Fruit fly (Drosophila melanogaster): Measurements from ENCODE around the gene CG15515.
A peak's percentile ranks its signal among the peaks of the same experiment; 100 is the strongest.

The CG15515 gene

DNA sequence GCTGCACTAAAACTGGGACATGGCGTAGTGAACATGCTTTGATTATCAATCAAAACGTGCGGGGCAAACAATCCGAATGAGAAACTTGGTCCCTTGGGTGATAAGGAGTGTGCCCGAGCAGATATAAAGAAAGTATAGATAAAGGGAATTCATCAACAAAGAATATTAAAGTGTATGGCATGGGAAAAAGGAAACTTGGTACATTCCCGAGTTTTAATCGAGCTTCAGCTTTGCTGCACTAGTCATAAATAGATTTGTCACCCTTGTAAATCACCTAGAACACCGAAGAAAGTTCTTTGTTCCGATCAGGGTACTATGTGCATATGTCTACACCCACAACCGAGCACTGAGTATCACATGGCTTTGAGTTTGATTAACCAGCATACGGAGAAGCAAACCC, 37.8 kb upstream of the CG15515 start:
- TF ChIP-seq cic (GFP tag; optimal IDR thresholded peaks at IDR 0.05): peak; percentile 26
- peak; percentile 7 for TF ChIP-seq Mnt (GFP tag; optimal IDR thresholded peaks at IDR 0.05)
- TF ChIP-seq kay (GFP tag; ENCODE audit: borderline replicate concordance): no peak

DNA sequence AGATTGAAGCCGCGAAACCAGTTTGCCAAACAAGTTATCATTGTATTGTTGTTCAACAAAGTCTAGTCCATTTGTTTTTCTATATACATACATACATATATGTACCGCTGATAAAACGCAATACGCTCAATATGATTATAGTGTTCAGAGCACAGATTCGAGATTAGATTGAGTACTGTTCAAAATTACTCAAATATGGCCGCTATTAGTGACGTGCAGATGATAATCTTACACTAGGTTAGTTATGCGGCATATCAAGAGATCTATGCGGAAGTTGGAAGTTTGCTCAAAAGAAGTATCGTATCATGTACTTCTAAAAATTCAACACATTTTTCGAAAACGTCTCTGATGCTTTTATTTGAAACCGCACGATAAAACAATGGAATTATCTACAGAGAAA, 37.4 kb upstream of the CG15515 start:
- TF ChIP-seq bab1 (GFP tag; optimal IDR thresholded peaks at IDR 0.05): no peak
- no peak for TF ChIP-seq Mnt (GFP tag; optimal IDR thresholded peaks at IDR 0.05)
- no peak for TF ChIP-seq pad (GFP tag; optimal IDR thresholded peaks at IDR 0.05)
- TF ChIP-seq CG5204 (GFP tag; optimal IDR thresholded peaks at IDR 0.05): no peak
- TF ChIP-seq cic (GFP tag; optimal IDR thresholded peaks at IDR 0.05): no peak
- no peak for TF ChIP-seq toe (GFP tag; optimal IDR thresholded peaks at IDR 0.05)
- no peak for TF ChIP-seq tj (GFP tag; optimal IDR thresholded peaks at IDR 0.05)
- TF ChIP-seq CG14711 (tag; optimal IDR thresholded peaks at IDR 0.05): no peak
- no peak for TF ChIP-seq Clk (GFP tag; optimal IDR thresholded peaks at IDR 0.05)
- no peak for TF ChIP-seq CG12768 (GFP tag; optimal IDR thresholded peaks at IDR 0.05)
- TF ChIP-seq CG7045 (GFP tag; optimal IDR thresholded peaks at IDR 0.05): no peak
- no peak for TF ChIP-seq Hr96 (GFP tag; optimal IDR thresholded peaks at IDR 0.05)
- TF ChIP-seq CG11617 (GFP tag; optimal IDR thresholded peaks at IDR 0.05): no peak
- TF ChIP-seq cnc (optimal IDR thresholded peaks at IDR 0.05): no peak
- TF ChIP-seq ovo (GFP tag; optimal IDR thresholded peaks at IDR 0.05): no peak
- no peak for TF ChIP-seq CG1620 (GFP tag; optimal IDR thresholded peaks at IDR 0.05)
- no peak for TF ChIP-seq Crg-1 (GFP tag; optimal IDR thresholded peaks at IDR 0.05)
- no peak for TF ChIP-seq kay (GFP tag; ENCODE audit: borderline replicate concordance)

DNA sequence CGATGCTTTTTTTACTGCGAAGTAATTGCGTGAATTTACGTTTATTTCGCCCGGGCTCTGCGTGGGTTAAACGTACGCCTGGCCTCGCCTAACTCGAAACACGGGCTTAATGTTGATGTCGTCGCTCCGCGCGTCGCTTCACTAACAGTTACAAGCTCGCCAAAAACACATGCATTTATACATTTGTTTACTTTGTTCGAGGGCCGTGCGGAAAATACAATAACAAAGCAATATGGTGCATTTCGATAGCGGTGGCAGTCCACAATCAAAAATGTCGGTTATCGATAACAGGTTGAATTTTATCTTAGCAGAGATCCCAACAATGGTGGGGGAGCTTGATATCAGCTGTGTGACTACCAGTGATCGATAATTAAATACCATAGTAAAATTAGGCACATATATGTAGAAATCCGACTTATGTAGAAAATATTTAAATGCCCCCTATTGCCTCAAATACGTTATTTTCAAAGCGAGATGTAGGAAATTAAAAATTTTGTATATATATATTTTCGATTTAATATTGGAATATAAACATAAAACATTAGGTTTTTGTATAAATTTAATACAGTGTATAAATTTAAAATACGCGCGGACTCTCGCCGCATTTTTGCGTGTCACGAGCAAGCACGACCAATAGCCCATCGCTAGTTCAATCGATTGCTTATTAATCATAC, 36.5 kb upstream of the CG15515 start, which contains the start of gene Zip99C:
TSS of gene Zip99C (minus strand) at position 220 of the 674 bp plus-strand sequence.
- TF ChIP-seq CG5204 (GFP tag; optimal IDR thresholded peaks at IDR 0.05) (no peak), CG12768 (GFP tag; optimal IDR thresholded peaks at IDR 0.05) (no peak), CG1620 (GFP tag; optimal IDR thresholded peaks at IDR 0.05) (peak; percentile 57), pad (GFP tag; optimal IDR thresholded peaks at IDR 0.05) (peak; percentile 32), Crg-1 (GFP tag; optimal IDR thresholded peaks at IDR 0.05) (peak; percentile 1), CG14711 (tag; optimal IDR thresholded peaks at IDR 0.05) (peak; percentile 29), toe (GFP tag; optimal IDR thresholded peaks at IDR 0.05) (no peak), bab1 (GFP tag; optimal IDR thresholded peaks at IDR 0.05) (peak; percentile 28), tj (GFP tag; optimal IDR thresholded peaks at IDR 0.05) (no peak), Hr96 (GFP tag; optimal IDR thresholded peaks at IDR 0.05) (no peak), CG7101 (tag; optimal IDR thresholded peaks at IDR 0.05) (peak; percentile 21), CG7045 (GFP tag; optimal IDR thresholded peaks at IDR 0.05) (peak; percentile 14), CG11617 (GFP tag; optimal IDR thresholded peaks at IDR 0.05) (peak; percentile 36), CG33017 (tag; optimal IDR thresholded peaks at IDR 0.05) (no peak), ovo (GFP tag; optimal IDR thresholded peaks at IDR 0.05) (peak; percentile 20), cic (GFP tag; optimal IDR thresholded peaks at IDR 0.05) (peak; percentile 42), kay (GFP tag; ENCODE audit: borderline replicate concordance) (peak; percentile 100), cnc (optimal IDR thresholded peaks at IDR 0.05) (no peak), Mnt (GFP tag; optimal IDR thresholded peaks at IDR 0.05) (peak; percentile 90), Clk (GFP tag; optimal IDR thresholded peaks at IDR 0.05) (no peak)

dm6 chr3R:29869350-29869688, 35.9 kb upstream of the CG15515 start, which contains the start of gene CG34133:
CG34133 (plus strand) TSS chr3R:29869365.
- TF ChIP-seq Crg-1 (GFP tag; optimal IDR thresholded peaks at IDR 0.05) (no peak), kay (GFP tag; ENCODE audit: borderline replicate concordance) (no peak), cnc (optimal IDR thresholded peaks at IDR 0.05) (no peak), CG14711 (tag; optimal IDR thresholded peaks at IDR 0.05) (no peak), CG1620 (GFP tag; optimal IDR thresholded peaks at IDR 0.05) (no peak), Hr96 (GFP tag; optimal IDR thresholded peaks at IDR 0.05) (no peak), ovo (GFP tag; optimal IDR thresholded peaks at IDR 0.05) (no peak), CG7101 (tag; optimal IDR thresholded peaks at IDR 0.05) (no peak), CG7045 (GFP tag; optimal IDR thresholded peaks at IDR 0.05) (no peak), toe (GFP tag; optimal IDR thresholded peaks at IDR 0.05) (no peak), bab1 (GFP tag; optimal IDR thresholded peaks at IDR 0.05) (no peak), cic (GFP tag; optimal IDR thresholded peaks at IDR 0.05) (no peak), pad (GFP tag; optimal IDR thresholded peaks at IDR 0.05) (no peak), CG5204 (GFP tag; optimal IDR thresholded peaks at IDR 0.05) (no peak), CG12768 (GFP tag; optimal IDR thresholded peaks at IDR 0.05) (no peak), Clk (GFP tag; optimal IDR thresholded peaks at IDR 0.05) (no peak)

dm6 chr3R:29875830-29876229, 29.4 kb upstream of the CG15515 start:
- no peak for TF ChIP-seq Mnt (GFP tag; optimal IDR thresholded peaks at IDR 0.05)
- TF ChIP-seq CG5204 (GFP tag; optimal IDR thresholded peaks at IDR 0.05): no peak
- TF ChIP-seq CG7101 (tag; optimal IDR thresholded peaks at IDR 0.05): peak; percentile 18
- no peak for TF ChIP-seq CG33017 (tag; optimal IDR thresholded peaks at IDR 0.05)
- TF ChIP-seq kay (GFP tag; ENCODE audit: borderline replicate concordance): peak; percentile 57
- TF ChIP-seq CG12768 (GFP tag; optimal IDR thresholded peaks at IDR 0.05): no peak
- peak; percentile 16 for TF ChIP-seq CG11617 (GFP tag; optimal IDR thresholded peaks at IDR 0.05)
- no peak for TF ChIP-seq toe (GFP tag; optimal IDR thresholded peaks at IDR 0.05)
- TF ChIP-seq Clk (GFP tag; optimal IDR thresholded peaks at IDR 0.05): no peak
- TF ChIP-seq Hr96 (GFP tag; optimal IDR thresholded peaks at IDR 0.05): no peak
- no peak for TF ChIP-seq Crg-1 (GFP tag; optimal IDR thresholded peaks at IDR 0.05)
- TF ChIP-seq CG14711 (tag; optimal IDR thresholded peaks at IDR 0.05): peak; percentile 6
- TF ChIP-seq ovo (GFP tag; optimal IDR thresholded peaks at IDR 0.05): no peak
- no peak for TF ChIP-seq CG7045 (GFP tag; optimal IDR thresholded peaks at IDR 0.05)
- TF ChIP-seq tj (GFP tag; optimal IDR thresholded peaks at IDR 0.05): no peak
- no peak for TF ChIP-seq pad (GFP tag; optimal IDR thresholded peaks at IDR 0.05)
- peak; percentile 16 for TF ChIP-seq bab1 (GFP tag; optimal IDR thresholded peaks at IDR 0.05)
- no peak for TF ChIP-seq cic (GFP tag; optimal IDR thresholded peaks at IDR 0.05)
- TF ChIP-seq CG1620 (GFP tag; optimal IDR thresholded peaks at IDR 0.05): no peak
- TF ChIP-seq cnc (optimal IDR thresholded peaks at IDR 0.05): no peak

DNA sequence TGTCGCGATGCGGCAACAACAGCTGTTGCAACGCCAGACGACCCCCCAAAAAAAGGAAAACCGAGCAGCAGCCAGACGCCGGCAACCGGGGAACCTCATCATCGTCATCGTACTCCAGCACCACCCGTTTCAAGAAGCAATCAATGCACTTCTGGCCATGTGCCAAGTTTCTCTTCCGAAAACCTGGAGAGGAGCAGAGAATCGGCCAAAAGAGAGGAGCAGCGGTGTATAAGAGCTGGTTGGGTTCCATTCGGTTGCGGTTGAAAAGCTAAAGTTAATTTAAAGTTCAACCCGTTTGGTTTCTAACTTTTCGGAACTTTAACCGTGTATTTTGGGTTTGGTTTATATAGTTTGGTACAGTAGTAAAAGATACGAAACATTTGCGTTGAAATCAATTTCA, 29.0 kb upstream of the CG15515 start:
- TF ChIP-seq ovo (GFP tag; optimal IDR thresholded peaks at IDR 0.05) (no peak), toe (GFP tag; optimal IDR thresholded peaks at IDR 0.05) (no peak), kay (GFP tag; ENCODE audit: borderline replicate concordance) (no peak), tj (GFP tag; optimal IDR thresholded peaks at IDR 0.05) (no peak), pad (GFP tag; optimal IDR thresholded peaks at IDR 0.05) (no peak), CG7101 (tag; optimal IDR thresholded peaks at IDR 0.05) (no peak), Clk (GFP tag; optimal IDR thresholded peaks at IDR 0.05) (no peak), cnc (optimal IDR thresholded peaks at IDR 0.05) (no peak), bab1 (GFP tag; optimal IDR thresholded peaks at IDR 0.05) (no peak), cic (GFP tag; optimal IDR thresholded peaks at IDR 0.05) (no peak), CG7045 (GFP tag; optimal IDR thresholded peaks at IDR 0.05) (no peak), Mnt (GFP tag; optimal IDR thresholded peaks at IDR 0.05) (no peak), CG12768 (GFP tag; optimal IDR thresholded peaks at IDR 0.05) (no peak), CG5204 (GFP tag; optimal IDR thresholded peaks at IDR 0.05) (no peak), CG33017 (tag; optimal IDR thresholded peaks at IDR 0.05) (no peak), CG11617 (GFP tag; optimal IDR thresholded peaks at IDR 0.05) (no peak), Crg-1 (GFP tag; optimal IDR thresholded peaks at IDR 0.05) (no peak)

All from whole organism, adult.